Fruit fly (Drosophila melanogaster) whole organism, prepupa: ENCODE data around the gene Rsph9.

Experiments
- Sox102F ChIP-seq: fragments of 200-800 bp; sonication (Bioruptor generic); optimal IDR thresholded peaks from 2 replicates; lab custom pipeline; 2016; ENCODE audit warnings: missing biosample characterization, mild to moderate bottlenecking, missing genetic modification characterization
- Sox14 ChIP-seq: fragments of 200-800 bp; sonication (Bioruptor generic); optimal IDR thresholded peaks from 3 replicates; lab custom pipeline; 2016; ENCODE audit warnings: missing biosample characterization, missing genetic modification characterization

dm6 chr2L:17402493-17402892 lies 9.9 kb downstream of the Rsph9 start:
- no peak for TF ChIP-seq Sox102F (GFP tag; lab: Kevin White, UChicago)
- no peak for TF ChIP-seq Sox14
